Fruit fly (Drosophila melanogaster) whole organism, embryonic: ENCODE results near the gene CG32302.
A peak's percentile ranks its signal among the peaks of the same experiment; 100 is the strongest.

ENCODE experiments used
- BEAF-32 ChIP-seq: fragments of 200-800 bp; sonication (Bioruptor generic); optimal IDR thresholded peaks from 3 replicates; lab custom pipeline; 2017; ENCODE audit warnings: missing biosample characterization, missing genetic modification characterization, mild to moderate bottlenecking, moderate library complexity, missing genetic modification reagents
- CG10979 ChIP-seq: fragments of 200-800 bp; sonication (Bioruptor generic); optimal IDR thresholded peaks from 2 replicates; lab custom pipeline; 2018; ENCODE audit warnings: missing biosample characterization, mild to moderate bottlenecking, missing genetic modification characterization, moderate library complexity
- CG12659 ChIP-seq: fragments of 200-800 bp; sonication (Bioruptor generic); optimal IDR thresholded peaks from 3 replicates; lab custom pipeline; 2017; ENCODE audit warnings: mild to moderate bottlenecking, missing biosample characterization, missing genetic modification reagents, missing genetic modification characterization
- CG13894 ChIP-seq: fragments of 200-800 bp; sonication (Bioruptor generic); optimal IDR thresholded peaks from 3 replicates; lab custom pipeline; 2018; ENCODE audit warnings: missing biosample characterization, mild to moderate bottlenecking, missing genetic modification characterization, moderate library complexity
- CG14965 ChIP-seq: fragments of 200-800 bp; sonication (Bioruptor generic); optimal IDR thresholded peaks from 2 replicates; lab custom pipeline; 2016; ENCODE audit warnings: missing biosample characterization, missing genetic modification characterization, borderline replicate concordance
- CG1603 ChIP-seq: fragments of 200-800 bp; sonication (Bioruptor generic); optimal IDR thresholded peaks from 2 replicates; lab custom pipeline; 2019; ENCODE audit warnings: missing biosample characterization, mild to moderate bottlenecking, missing genetic modification characterization, moderate library complexity
- CG16779 ChIP-seq: fragments of 200-800 bp; sonication (Bioruptor generic); IDR thresholded peaks from 2 replicates; pipeline ENCODE4 v1.3.6; 2022; ENCODE audit warnings: missing biosample characterization, missing genetic modification characterization
- CG30403 ChIP-seq: fragments of 200-800 bp; sonication (Bioruptor generic); optimal IDR thresholded peaks from 3 replicates; lab custom pipeline; 2016; ENCODE audit warnings: missing biosample characterization, missing genetic modification characterization
- CG31365 ChIP-seq: fragments of 200-800 bp; sonication (Bioruptor generic); optimal IDR thresholded peaks from 2 replicates; lab custom pipeline; 2018; ENCODE audit warnings: missing biosample characterization, mild to moderate bottlenecking, missing genetic modification characterization
- CG34224 ChIP-seq: fragments of 200-800 bp; sonication (Bioruptor generic); IDR thresholded peaks from 3 replicates; pipeline ENCODE4 v1.3.6; 2022; ENCODE audit warnings: missing biosample characterization, missing genetic modification characterization; ENCODE audit not compliant: partially characterized antibody
- CG4360 ChIP-seq: fragments of 200-800 bp; sonication (Bioruptor generic); IDR thresholded peaks from 2 replicates; pipeline ENCODE4 v1.3.6; 2022; ENCODE audit warnings: missing biosample characterization, missing genetic modification characterization
- CG43689 ChIP-seq: fragments of 200-800 bp; sonication (Bioruptor generic); IDR thresholded peaks from 2 replicates; pipeline ENCODE4 v1.3.6; 2022; ENCODE audit warnings: missing biosample characterization, missing genetic modification characterization
- CG4617 ChIP-seq: fragments of 200-800 bp; sonication (Bioruptor generic); optimal IDR thresholded peaks from 3 replicates; lab custom pipeline; 2016; ENCODE audit warnings: missing biosample characterization, missing genetic modification characterization, borderline replicate concordance
- CG4820 ChIP-seq: fragments of 200-800 bp; sonication (Bioruptor generic); optimal IDR thresholded peaks from 3 replicates; lab custom pipeline; 2016; ENCODE audit warnings: missing biosample characterization, missing genetic modification characterization
- CG6175 ChIP-seq: fragments of 200-800 bp; sonication (Bioruptor generic); IDR thresholded peaks from 3 replicates; pipeline ENCODE4 v1.3.6; 2022; ENCODE audit warnings: missing biosample characterization, missing genetic modification characterization
- CG6654 ChIP-seq: fragments of 200-800 bp; sonication (Bioruptor generic); optimal IDR thresholded peaks from 2 replicates; lab custom pipeline; 2017; ENCODE audit warnings: missing biosample characterization, mild to moderate bottlenecking, missing genetic modification characterization
- CG7786 ChIP-seq: fragments of 200-800 bp; sonication (Bioruptor generic); optimal IDR thresholded peaks from 2 replicates; lab custom pipeline; 2016; ENCODE audit warnings: missing biosample characterization, missing genetic modification characterization
- CG7928 ChIP-seq: fragments of 200-800 bp; sonication (Bioruptor generic); optimal IDR thresholded peaks from 2 replicates; lab custom pipeline; 2017; ENCODE audit warnings: missing biosample characterization, mild to moderate bottlenecking, missing genetic modification characterization
- CG9727 ChIP-seq: fragments of 200-800 bp; sonication (Bioruptor generic); optimal IDR thresholded peaks from 3 replicates; lab custom pipeline; 2017; ENCODE audit warnings: missing biosample characterization, mild to moderate bottlenecking, missing genetic modification characterization
- Dfd ChIP-seq, 2 experiments: fragments of >200 bp; optimal IDR thresholded peaks; 2 replicates each; lab custom pipeline; 2017; ENCODE audit warnings: missing biosample characterization in 2 of 2, missing genetic modification characterization in 2 of 2
- E2f2 ChIP-seq: fragments of 200-800 bp; sonication (Bioruptor generic); IDR thresholded peaks from 2 replicates; pipeline ENCODE4 v1.3.6; 2022; ENCODE audit warnings: missing biosample characterization, missing genetic modification characterization
- GATAe ChIP-seq: fragments of 200-800 bp; sonication (Bioruptor generic); conservative IDR thresholded peaks from 2 replicates; pipeline ENCODE4 v1.3.6; 2022; ENCODE audit warnings: missing biosample characterization, missing genetic modification characterization
- Hr3 ChIP-seq: fragments of 200-800 bp; sonication (Bioruptor generic); optimal IDR thresholded peaks from 3 replicates; lab custom pipeline; 2016; ENCODE audit warnings: missing biosample characterization, missing genetic modification characterization
- MESR4 ChIP-seq: fragments of 200-800 bp; sonication (Bioruptor generic); optimal IDR thresholded peaks from 2 replicates; lab custom pipeline; 2018; ENCODE audit warnings: missing biosample characterization, mild to moderate bottlenecking, missing genetic modification characterization, moderate library complexity
- Max ChIP-seq: fragments of 200-800 bp; sonication (Bioruptor generic); optimal IDR thresholded peaks from 2 replicates; lab custom pipeline; 2016; ENCODE audit warnings: missing biosample characterization, mild to moderate bottlenecking, missing genetic modification characterization
- Meics ChIP-seq: fragments of 200-800 bp; sonication (Bioruptor generic); optimal IDR thresholded peaks from 2 replicates; lab custom pipeline; 2017; ENCODE audit warnings: missing biosample characterization, mild to moderate bottlenecking, missing genetic modification characterization
- NC2β ChIP-seq: fragments of 200-800 bp; sonication (Bioruptor generic); optimal IDR thresholded peaks from 2 replicates; lab custom pipeline; 2016; ENCODE audit warnings: missing biosample characterization, missing genetic modification characterization
- Sry-δ ChIP-seq: fragments of 200-800 bp; sonication (Bioruptor generic); optimal IDR thresholded peaks from 2 replicates; lab custom pipeline; 2016; ENCODE audit warnings: missing biosample characterization, missing genetic modification characterization
- Vsx1 ChIP-seq: fragments of 200-800 bp; sonication (Bioruptor generic); optimal IDR thresholded peaks from 2 replicates; lab custom pipeline; 2017; ENCODE audit warnings: missing biosample characterization, mild to moderate bottlenecking, missing genetic modification characterization, missing genetic modification reagents
- YL-1 ChIP-seq: fragments of 200-800 bp; sonication (Bioruptor generic); optimal IDR thresholded peaks from 3 replicates; lab custom pipeline; 2017; ENCODE audit warnings: missing biosample characterization, mild to moderate bottlenecking, missing genetic modification characterization
- al ChIP-seq: fragments of 200-800 bp; sonication (Bioruptor generic); IDR thresholded peaks from 2 replicates; pipeline ENCODE4 v1.3.6; 2022; ENCODE audit warnings: missing biosample characterization, missing genetic modification characterization
- cas ChIP-seq: fragments of 200-800 bp; sonication (Bioruptor generic); IDR thresholded peaks from 2 replicates; pipeline ENCODE4 v1.3.6; 2022; ENCODE audit warnings: missing biosample characterization, missing genetic modification characterization
- chm ChIP-seq: fragments of 200-800 bp; sonication (Bioruptor generic); IDR thresholded peaks from 2 replicates; pipeline ENCODE4 v1.3.6; 2022; ENCODE audit warnings: missing biosample characterization, missing genetic modification characterization
- cwo ChIP-seq: fragments of 200-800 bp; sonication (Bioruptor generic); optimal IDR thresholded peaks from 3 replicates; lab custom pipeline; 2017; ENCODE audit warnings: missing biosample characterization, missing genetic modification characterization, mild to moderate bottlenecking, moderate library complexity, missing genetic modification reagents
- ewg ChIP-seq: fragments of 200-800 bp; sonication (Bioruptor generic); optimal IDR thresholded peaks from 3 replicates; lab custom pipeline; 2017; ENCODE audit warnings: mild to moderate bottlenecking, missing biosample characterization, missing genetic modification reagents, missing genetic modification characterization
- eyg ChIP-seq: fragments of 200-800 bp; sonication (Bioruptor generic); optimal IDR thresholded peaks from 3 replicates; lab custom pipeline; 2016; ENCODE audit warnings: missing biosample characterization, missing genetic modification characterization
- fru ChIP-seq: fragments of >200 bp; optimal IDR thresholded peaks from 2 replicates; lab custom pipeline; 2017
- gem ChIP-seq: fragments of 200-800 bp; sonication (Bioruptor generic); optimal IDR thresholded peaks from 2 replicates; lab custom pipeline; 2019; ENCODE audit warnings: missing biosample characterization, mild to moderate bottlenecking, missing genetic modification characterization, moderate library complexity
- ham ChIP-seq: fragments of 200-800 bp; sonication (Bioruptor generic); IDR thresholded peaks from 2 replicates; pipeline ENCODE4 v1.3.6; 2022; ENCODE audit warnings: missing biosample characterization, missing genetic modification characterization
- hbn ChIP-seq: fragments of 200-800 bp; sonication (Bioruptor generic); IDR thresholded peaks from 2 replicates; pipeline ENCODE4 v1.3.6; 2022; ENCODE audit warnings: missing biosample characterization, missing genetic modification characterization; ENCODE audit not compliant: partially characterized antibody
- insv ChIP-seq, 2 experiments: fragments of 200-800 bp; sonication (Bioruptor generic); optimal IDR thresholded peaks; 3 replicates each; lab custom pipeline; 2016 to 2018; ENCODE audit warnings: missing biosample characterization in 2 of 2, missing genetic modification characterization in 2 of 2
- jing ChIP-seq: fragments of 200-800 bp; sonication (Bioruptor generic); optimal IDR thresholded peaks from 2 replicates; lab custom pipeline; 2018; ENCODE audit warnings: missing biosample characterization, mild to moderate bottlenecking, missing genetic modification characterization
- knrl ChIP-seq: fragments of 200-800 bp; sonication (Bioruptor generic); IDR thresholded peaks from 3 replicates; pipeline ENCODE4 v1.3.6; 2022; ENCODE audit warnings: missing biosample characterization, missing genetic modification characterization; ENCODE audit not compliant: partially characterized antibody
- mirr ChIP-seq: fragments of 200-800 bp; sonication (Bioruptor generic); optimal IDR thresholded peaks from 3 replicates; lab custom pipeline; 2018; ENCODE audit warnings: missing biosample characterization, mild to moderate bottlenecking, missing genetic modification characterization
- nerfin-2 ChIP-seq: fragments of 200-800 bp; sonication (Bioruptor generic); IDR thresholded peaks from 2 replicates; pipeline ENCODE4 v1.3.6; 2022; ENCODE audit warnings: missing biosample characterization, missing genetic modification characterization; ENCODE audit not compliant: partially characterized antibody
- onecut ChIP-seq: fragments of 200-800 bp; sonication (Bioruptor generic); IDR thresholded peaks from 2 replicates; pipeline ENCODE4 v1.3.6; 2022; ENCODE audit warnings: missing biosample characterization, missing genetic modification characterization
- org-1 ChIP-seq: fragments of 200-800 bp; sonication (Bioruptor generic); optimal IDR thresholded peaks from 2 replicates; lab custom pipeline; 2017; ENCODE audit warnings: missing biosample characterization, missing genetic modification characterization
- p53 ChIP-seq: fragments of 200-800 bp; sonication (Bioruptor generic); optimal IDR thresholded peaks from 2 replicates; lab custom pipeline; 2016; ENCODE audit warnings: missing biosample characterization, missing genetic modification characterization
- shn ChIP-seq: fragments of 200-800 bp; sonication (Bioruptor generic); optimal IDR thresholded peaks from 3 replicates; lab custom pipeline; 2016; ENCODE audit warnings: missing biosample characterization, missing genetic modification characterization
- trem ChIP-seq: fragments of 200-800 bp; optimal IDR thresholded peaks from 3 replicates; lab custom pipeline; 2019; ENCODE audit warnings: missing biosample characterization, mild to moderate bottlenecking, missing genetic modification characterization, moderate library complexity

The CG32302 gene

dm6 chr3L:2257412-2257862, 11.2 kb upstream of the CG32302 start, which contains the start of the genes CG1275 and Elp5 (continued):
- TF ChIP-seq CG1603 (tag; lab: Kevin White, UChicago) (peak; percentile 98), YL-1 (GFP tag; lab: Kevin White, UChicago) (peak; percentile 95), fru (lab: Kevin White, UChicago) (no peak), al (peak; percentile 99), GATAe (GFP tag; lab: Robert Waterston, UW) (peak; percentile 99), knrl (GFP tag; lab: Robert Waterston, UW) (peak; percentile 45; the same call in 2 of the 3 replicates), CG4617 (GFP tag; lab: Kevin White, UChicago) (peak; percentile 96), CG14965 (GFP tag; lab: Kevin White, UChicago) (peak; percentile 76), CG9727 (GFP tag; lab: Kevin White, UChicago) (peak; percentile 97), E2f2 (GFP tag; lab: Robert Waterston, UW) (peak; percentile 93), p53 (peak; percentile 87), cas (GFP tag; lab: Robert Waterston, UW) (peak; percentile 99), Dfd (GFP tag; optimal IDR thresholded peaks at IDR 0.05; lab: Kevin White, UChicago) (peak in 1 of 2 experiments; percentile 51), cwo (peak; percentile 93), eyg (GFP tag; lab: Kevin White, UChicago) (peak; percentile 94), ham (peak; percentile 98), Hr3 (GFP tag; lab: Kevin White, UChicago) (peak; percentile 97), chm (GFP tag; lab: Robert Waterston, UW) (peak; percentile 99), CG31365 (tag; lab: Kevin White, UChicago) (peak; percentile 76), CG43689 (peak; percentile 98), Sry-δ (GFP tag; lab: Kevin White, UChicago) (peak; percentile 65), CG7786 (GFP tag; lab: Kevin White, UChicago) (peak; percentile 97), insv (GFP tag; optimal IDR thresholded peaks at IDR 0.05; lab: Kevin White, UChicago) (peak; percentile 16 to 76), CG7928 (peak; percentile 98), MESR4 (GFP tag; lab: Kevin White, UChicago) (peak; percentile 81), CG4820 (GFP tag; lab: Kevin White, UChicago) (peak; percentile 94), mirr (GFP tag; lab: Kevin White, UChicago) (peak; percentile 98), trem (tag; lab: Kevin White, UChicago) (peak; percentile 90), CG6654 (GFP tag; lab: Kevin White, UChicago) (peak; percentile 84), CG34224 (GFP tag; lab: Robert Waterston, UW) (no peak), jing (peak; percentile 96), BEAF-32 (GFP tag; lab: Kevin White, UChicago) (peak; percentile 45), NC2β (GFP tag; lab: Kevin White, UChicago) (peak; percentile 94), CG16779 (peak; percentile 99), CG10979 (tag; lab: Kevin White, UChicago) (peak; percentile 94), Max (GFP tag; lab: Kevin White, UChicago) (peak; percentile 94), org-1 (GFP tag; lab: Kevin White, UChicago) (peak; percentile 95), hbn (GFP tag; lab: Robert Waterston, UW) (0 out of 2 replicates have a peak, but pooled peaks have one; percentile 18), gem (peak; percentile 99), CG6175 (GFP tag; lab: Robert Waterston, UW) (peak; percentile 99), CG30403 (peak; percentile 99), CG4360 (GFP tag; lab: Robert Waterston, UW) (peak; percentile 90), Vsx1 (peak; percentile 96), nerfin-2 (GFP tag; lab: Robert Waterston, UW) (0 out of 2 replicates have a peak, but pooled peaks have one; percentile 26), CG12659 (GFP tag; lab: Kevin White, UChicago) (peak; percentile 99), Meics (GFP tag; lab: Kevin White, UChicago) (peak; percentile 98), ewg (peak; percentile 95), CG13894 (tag; lab: Kevin White, UChicago) (peak; percentile 97), onecut (GFP tag; lab: Robert Waterston, UW) (peak; percentile 98), shn (GFP tag; lab: Kevin White, UChicago) (peak; percentile 91)
